Worm (Caenorhabditis elegans): Measurements from ENCODE around the gene clec-158.

DNA sequence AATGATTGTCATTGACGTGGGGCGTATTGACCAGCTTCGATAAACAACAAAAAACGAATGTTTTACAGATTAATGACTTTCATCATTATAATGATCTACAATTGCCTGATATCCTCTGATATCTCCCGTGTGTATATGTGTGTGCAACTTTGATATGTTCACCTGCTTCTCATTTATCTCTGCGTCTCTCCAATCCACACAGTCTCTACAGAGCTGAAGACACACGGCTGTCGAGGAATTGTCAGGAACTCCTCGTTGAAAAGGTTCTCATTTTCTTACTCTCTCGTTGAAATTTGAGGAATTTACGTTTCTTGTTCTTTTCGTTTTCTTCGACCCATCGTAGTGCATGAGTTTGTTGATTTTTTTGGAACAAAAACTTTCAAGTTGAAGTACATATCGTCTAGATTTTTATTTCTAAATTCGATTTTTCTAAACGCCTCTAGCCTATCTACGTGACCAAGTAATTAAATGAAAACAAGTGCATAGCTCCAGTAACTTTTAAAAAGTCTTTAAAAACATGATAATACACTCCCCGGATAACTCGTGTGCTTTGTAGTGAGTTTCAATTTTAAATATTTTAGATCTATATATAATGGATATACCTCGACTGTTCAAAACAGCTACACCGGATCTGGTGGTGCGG lies 38.9 kb downstream of the clec-158 start, which contains the start of gene ten-1:
- TF ChIP-seq blmp-1 (tag; optimal IDR thresholded peaks at IDR 0.05) (no peak), sptf-1 (tag; optimal IDR thresholded peaks at IDR 0.05) (no peak), efl-1 (optimal IDR thresholded peaks at IDR 0.05) (no peak), efl-1 (GFP tag; optimal IDR thresholded peaks at IDR 0.05 in 1 of 2) (no peak), tbx-2 (tag; optimal IDR thresholded peaks at IDR 0.05) (no peak), ama-1 (optimal IDR thresholded peaks at IDR 0.05) (no peak), ceh-82 (tag; optimal IDR thresholded peaks at IDR 0.05) (no peak), nhr-71 (tag; optimal IDR thresholded peaks at IDR 0.05) (no peak), unc-62 (GFP tag; optimal IDR thresholded peaks at IDR 0.05) (no peak), nhr-76 (tag; optimal IDR thresholded peaks at IDR 0.05) (no peak), snpc-4 (tag; optimal IDR thresholded peaks at IDR 0.05) (no peak), sup-37 (GFP tag; optimal IDR thresholded peaks at IDR 0.05) (no peak)
